Fruit fly (Drosophila melanogaster) whole organism, adult: Measurements from ENCODE around the gene CG3345.
A peak's percentile ranks its signal among the peaks of the same experiment; 100 is the strongest.

Experiments
- CG11617 ChIP-seq: fragments of 200-800 bp; sonication (Bioruptor generic); optimal IDR thresholded peaks from 2 replicates; lab custom pipeline; 2017; ENCODE audit warnings: mild to moderate bottlenecking, missing biosample characterization, missing genetic modification reagents, missing genetic modification characterization
- cnc ChIP-seq, 2 experiments: fragments of >200 bp; optimal IDR thresholded peaks; 2 replicates each; lab custom pipeline; 2017

- TF ChIP-seq cnc (optimal IDR thresholded peaks at IDR 0.05; lab: Kevin White, UChicago) (no peak), CG11617 (GFP tag; lab: Kevin White, UChicago) (peak; percentile 68)
These were observed 48.4 kb upstream of the CG3345 start for dm6 chr2L:220509-220908.
